Worm (Caenorhabditis elegans): ENCODE results near the gene clc-9.

DNA sequence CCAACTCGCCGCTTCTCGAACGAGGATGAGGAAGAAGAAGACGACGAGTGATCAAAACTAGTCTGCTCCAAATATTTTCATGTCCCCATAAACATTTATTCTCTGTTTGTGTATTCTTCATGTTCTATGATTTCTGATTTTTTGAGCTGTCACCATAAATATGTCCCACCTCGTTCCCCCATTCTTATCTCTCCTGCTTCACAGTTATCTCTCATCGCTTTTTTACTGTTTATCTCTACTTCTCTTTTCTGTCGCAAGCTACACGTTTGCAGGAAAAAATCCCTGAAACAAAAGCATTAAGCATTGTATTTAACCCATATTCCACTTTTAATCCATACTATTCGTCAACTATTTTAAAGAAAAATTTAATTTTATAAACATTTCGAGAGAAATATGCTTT, 18.0 kb downstream of the clc-9 start:
- no peak for TF ChIP-seq him-1 (tag; optimal IDR thresholded peaks at IDR 0.05)
- TF ChIP-seq dao-5 (tag; optimal IDR thresholded peaks at IDR 0.05): no peak
- TF ChIP-seq W03F9.2 (tag; optimal IDR thresholded peaks at IDR 0.05): no peak

All from whole organism, L4/young adult.